Worm (Caenorhabditis elegans): ENCODE results near the gene Y17G9B.4.

Y17G9B.4 gene

ce11 chrIV:4727935-4728334, 24.0 kb upstream of the Y17G9B.4 start (continued):
- TF ChIP-seq lin-15B (tag; optimal IDR thresholded peaks at IDR 0.05) = peak; percentile 61
- peak; percentile 63 for TF ChIP-seq mep-1 (tag; optimal IDR thresholded peaks at IDR 0.05)
- TF ChIP-seq snu-23 (GFP tag; optimal IDR thresholded peaks at IDR 0.05) = peak; percentile 89
- TF ChIP-seq mab-9 (GFP tag; IDR thresholded peaks at IDR 0.05) = peak; percentile 98
- peak; percentile 56 for TF ChIP-seq zip-4 (GFP tag; optimal IDR thresholded peaks at IDR 0.05)
- peak; percentile 97 to 98 for TF ChIP-seq lsy-2 (tag; optimal IDR thresholded peaks at IDR 0.05)
- peak; percentile 85 for TF ChIP-seq irx-1 (tag; optimal IDR thresholded peaks at IDR 0.05)
- TF ChIP-seq skn-1 (tag; optimal IDR thresholded peaks at IDR 0.05) = peak; percentile 9
- TF ChIP-seq pax-3 (tag; optimal IDR thresholded peaks at IDR 0.05) = peak; percentile 89
- peak; percentile 51 for TF ChIP-seq elt-2 (tag; optimal IDR thresholded peaks at IDR 0.05)
- peak; percentile 89 for TF ChIP-seq unc-86 (tag; optimal IDR thresholded peaks at IDR 0.05)
- TF ChIP-seq blmp-1 (tag; optimal IDR thresholded peaks at IDR 0.05) = peak; percentile 3
- peak; percentile 92 for TF ChIP-seq tbx-2 (tag; optimal IDR thresholded peaks at IDR 0.05)
- TF ChIP-seq nhr-77 (tag; optimal IDR thresholded peaks at IDR 0.05) = peak; percentile 68
- peak; percentile 4 for TF ChIP-seq fkh-10 (GFP tag; optimal IDR thresholded peaks at IDR 0.05)
- TF ChIP-seq ceh-82 (tag; optimal IDR thresholded peaks at IDR 0.05) = peak; percentile 36 to 44 (median 40)
- peak; percentile 97 for TF ChIP-seq nhr-71 (tag; optimal IDR thresholded peaks at IDR 0.05)
- peak; percentile 84 for TF ChIP-seq lir-3 (tag; optimal IDR thresholded peaks at IDR 0.05; ENCODE audit: poor library complexity)

ce11 chrIV:4737258-4737657, 14.7 kb upstream of the Y17G9B.4 start, which contains the start of gene fbxb-78:
fbxb-78 (plus strand) TSS chrIV:4737558.
- TF ChIP-seq pqm-1 (tag; optimal IDR thresholded peaks at IDR 0.05) = no peak
- no peak for TF ChIP-seq ztf-11 (tag; optimal IDR thresholded peaks at IDR 0.05)
- no peak for TF ChIP-seq C04F5.9 (tag; optimal IDR thresholded peaks at IDR 0.05)
- TF ChIP-seq nhr-20 (tag; optimal IDR thresholded peaks at IDR 0.05) = no peak
- TF ChIP-seq fkh-8 (tag; optimal IDR thresholded peaks at IDR 0.05) = no peak
- no peak for TF ChIP-seq jun-1 (tag; optimal IDR thresholded peaks at IDR 0.05)
- TF ChIP-seq irx-1 (tag; optimal IDR thresholded peaks at IDR 0.05) = no peak
- no peak for TF ChIP-seq unc-130 (tag; optimal IDR thresholded peaks at IDR 0.05)
- TF ChIP-seq blmp-1 (tag; optimal IDR thresholded peaks at IDR 0.05) = no peak
- TF ChIP-seq Y116A8C.19 (tag; optimal IDR thresholded peaks at IDR 0.05; ENCODE audit: borderline replicate concordance) = no peak
- TF ChIP-seq nhr-28 (tag; optimal IDR thresholded peaks at IDR 0.05) = no peak
- TF ChIP-seq sox-4 (tag; optimal IDR thresholded peaks at IDR 0.05) = no peak
- TF ChIP-seq pag-3 (tag; optimal IDR thresholded peaks at IDR 0.05; ENCODE audit: borderline replicate concordance, insufficient read depth) = no peak
- no peak for TF ChIP-seq unc-98 (GFP tag; IDR thresholded peaks at IDR 0.05)
- TF ChIP-seq lin-13 (GFP tag; optimal IDR thresholded peaks at IDR 0.05) = no peak
- no peak for TF ChIP-seq isw-1 (GFP tag; IDR thresholded peaks at IDR 0.05)
- TF ChIP-seq efl-1 (optimal IDR thresholded peaks at IDR 0.05) = no peak
- TF ChIP-seq efl-1 (GFP tag; optimal IDR thresholded peaks at IDR 0.05 in 1 of 2) = no peak
- TF ChIP-seq mdl-1 (tag; optimal IDR thresholded peaks at IDR 0.05) = no peak
- no peak for TF ChIP-seq fkh-4 (tag; optimal IDR thresholded peaks at IDR 0.05; ENCODE audit: borderline replicate concordance)
- no peak for TF ChIP-seq ceh-82 (tag; optimal IDR thresholded peaks at IDR 0.05)

ce11 chrIV:4742480-4742879, 9.4 kb upstream of the Y17G9B.4 start:
- no peak for TF ChIP-seq skn-1 (tag; optimal IDR thresholded peaks at IDR 0.05)
- no peak for TF ChIP-seq dsc-1 (tag; optimal IDR thresholded peaks at IDR 0.05)
- no peak for TF ChIP-seq egl-13 (tag; optimal IDR thresholded peaks at IDR 0.05)
- TF ChIP-seq efl-1 (optimal IDR thresholded peaks at IDR 0.05) = no peak
- TF ChIP-seq efl-1 (GFP tag; optimal IDR thresholded peaks at IDR 0.05 in 1 of 2) = peak in 1 of 2 experiments; percentile 91
- TF ChIP-seq hpl-2 (GFP tag; optimal IDR thresholded peaks at IDR 0.05) = no peak
- TF ChIP-seq ets-5 (GFP tag; IDR thresholded peaks at IDR 0.05) = no peak
- TF ChIP-seq rnt-1 (tag; optimal IDR thresholded peaks at IDR 0.05) = no peak
- TF ChIP-seq lir-3 (tag; optimal IDR thresholded peaks at IDR 0.05; ENCODE audit: poor library complexity) = no peak
